Fruit fly (Drosophila melanogaster) whole organism, embryonic: Measurements from ENCODE around the gene Neurochondrin.

Source experiments
- Aef1 ChIP-seq: fragments of 200-800 bp; sonication (Bioruptor generic); IDR thresholded peaks from 3 replicates; pipeline ENCODE4 v1.3.6; 2022; ENCODE audit warnings: missing biosample characterization, missing genetic modification characterization
- CG10565 ChIP-seq: fragments of 200-800 bp; sonication (Bioruptor generic); optimal IDR thresholded peaks from 3 replicates; lab custom pipeline; 2016; ENCODE audit warnings: missing biosample characterization, mild to moderate bottlenecking, missing genetic modification characterization
- CG10979 ChIP-seq: fragments of 200-800 bp; sonication (Bioruptor generic); optimal IDR thresholded peaks from 2 replicates; lab custom pipeline; 2018; ENCODE audit warnings: missing biosample characterization, mild to moderate bottlenecking, missing genetic modification characterization, moderate library complexity
- CG17568 ChIP-seq: fragments of 200-800 bp; sonication (Bioruptor generic); optimal IDR thresholded peaks from 2 replicates; lab custom pipeline; 2018; ENCODE audit warnings: missing biosample characterization, mild to moderate bottlenecking, missing genetic modification characterization, moderate library complexity
- CG43689 ChIP-seq: fragments of 200-800 bp; sonication (Bioruptor generic); IDR thresholded peaks from 2 replicates; pipeline ENCODE4 v1.3.6; 2022; ENCODE audit warnings: missing biosample characterization, missing genetic modification characterization
- Chrac-16 ChIP-seq: fragments of 200-800 bp; sonication (Bioruptor generic); optimal IDR thresholded peaks from 3 replicates; lab custom pipeline; 2016; ENCODE audit warnings: missing biosample characterization, missing genetic modification characterization
- HLH54F ChIP-seq: fragments of 200-800 bp; sonication (Bioruptor generic); optimal IDR thresholded peaks from 3 replicates; lab custom pipeline; 2016; ENCODE audit warnings: missing biosample characterization, missing genetic modification characterization
- Lpt ChIP-seq: fragments of >200 bp; optimal IDR thresholded peaks from 2 replicates; lab custom pipeline; 2018; ENCODE audit warnings: missing biosample characterization, missing genetic modification characterization
- NFAT ChIP-seq: fragments of 200-800 bp; sonication (Bioruptor generic); IDR thresholded peaks from 2 replicates; pipeline ENCODE4 v1.3.6; 2022; ENCODE audit warnings: missing biosample characterization, missing genetic modification characterization
- Opbp ChIP-seq: fragments of 200-800 bp; sonication (Bioruptor generic); IDR thresholded peaks from 3 replicates; pipeline ENCODE4 v1.3.6; 2022; ENCODE audit warnings: missing biosample characterization, missing genetic modification characterization; ENCODE audit not compliant: partially characterized antibody
- Sry-β ChIP-seq: fragments of 200-800 bp; sonication (Bioruptor generic); optimal IDR thresholded peaks from 2 replicates; lab custom pipeline; 2018; ENCODE audit warnings: missing biosample characterization, mild to moderate bottlenecking, missing genetic modification characterization, moderate library complexity
- shn ChIP-seq: fragments of 200-800 bp; sonication (Bioruptor generic); optimal IDR thresholded peaks from 3 replicates; lab custom pipeline; 2016; ENCODE audit warnings: missing biosample characterization, missing genetic modification characterization

DNA sequence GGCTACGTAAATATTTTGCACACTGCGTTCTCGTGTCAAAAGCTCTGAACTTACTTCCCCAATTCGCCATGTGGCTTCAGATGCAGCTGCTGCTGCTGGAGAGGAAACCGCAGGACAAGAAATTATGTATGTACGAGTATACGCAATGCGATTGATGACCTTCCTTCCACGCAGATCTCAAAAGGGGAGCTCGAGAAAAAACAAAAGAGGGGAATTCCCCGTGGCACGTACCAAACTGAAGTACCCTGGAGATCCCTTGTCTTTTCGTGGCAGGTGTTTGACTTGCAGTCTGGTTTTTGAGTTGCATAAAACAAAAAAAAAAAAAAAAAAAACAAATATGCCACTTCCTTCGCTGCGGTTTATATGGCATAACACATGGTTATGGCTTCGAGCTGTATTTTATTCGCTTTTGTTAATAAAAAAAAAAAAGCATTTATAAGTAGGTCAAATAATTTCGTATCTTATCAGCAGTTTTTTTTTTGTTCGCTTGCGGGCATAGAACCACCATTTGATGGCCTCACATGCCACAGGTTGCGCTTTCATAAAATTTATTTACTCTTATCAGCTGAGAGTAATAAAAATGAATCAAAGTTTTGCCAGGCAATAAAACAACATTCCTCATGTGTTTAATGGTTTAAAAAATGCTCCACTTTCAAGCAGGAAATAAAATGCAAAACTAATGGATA, 35.3 kb upstream of the Neurochondrin start:
- TF ChIP-seq Chrac-16 (GFP tag; lab: Kevin White, UChicago) (no peak), Opbp (GFP tag; lab: Robert Waterston, UW) (no peak), Sry-β (GFP tag; lab: Kevin White, UChicago) (no peak), HLH54F (GFP tag; lab: Kevin White, UChicago) (no peak), CG43689 (GFP tag; lab: Robert Waterston, UW) (no peak), Lpt (GFP tag; lab: Kevin White, UChicago) (no peak), CG10565 (GFP tag; lab: Kevin White, UChicago) (no peak), Aef1 (GFP tag; lab: Robert Waterston, UW) (no peak), shn (GFP tag; lab: Kevin White, UChicago) (no peak), NFAT (GFP tag; lab: Robert Waterston, UW) (no peak), CG10979 (tag; lab: Kevin White, UChicago) (no peak), CG17568 (GFP tag; lab: Kevin White, UChicago) (no peak)
